Worm (Caenorhabditis elegans): Measurements from ENCODE around the gene grd-3.

- TF ChIP-seq ama-1 (optimal IDR thresholded peaks at IDR 0.05) (no peak), B0310.2 (tag; optimal IDR thresholded peaks at IDR 0.05) (no peak), hmg-4 (GFP tag; optimal IDR thresholded peaks at IDR 0.05) (no peak), tbx-11 (GFP tag; IDR thresholded peaks at IDR 0.05) (no peak), ceh-36 (tag; optimal IDR thresholded peaks at IDR 0.05) (no peak), F13C5.2 (tag; optimal IDR thresholded peaks at IDR 0.05) (no peak), flt-1 (GFP tag; IDR thresholded peaks at IDR 0.05) (no peak), tbx-37 (GFP tag; conservative IDR thresholded peaks at IDR 0.05) (no peak), hnd-1 (tag; optimal IDR thresholded peaks at IDR 0.05) (no peak), ceh-13 (GFP tag; optimal IDR thresholded peaks at IDR 0.05) (no peak), aly-1 (tag; optimal IDR thresholded peaks at IDR 0.05) (no peak)
These were observed 11.0 kb upstream of the grd-3 start, which contains the start of the genes C04C3.9 and srz-60 for ce11 chrIV:3428434-3428950.

Data from whole organism, early embryonic.